Worm (Caenorhabditis elegans) whole organism, L4 larva: ENCODE results near the gene dhs-9.

Experiments
- ZK337.2 ChIP-seq: fragments of 200-800 bp; sonication (Bioruptor generic); IDR thresholded peaks from 2 replicates; pipeline ENCODE4 v1.3.6; 2022; ENCODE audit warnings: missing genetic modification reagents, missing genetic modification characterization, missing compliant biosample characterization
- nhr-10 ChIP-seq: fragments of 150-350 bp; optimal IDR thresholded peaks from 2 replicates; lab custom pipeline; 2014; ENCODE audit warnings: missing biosample characterization, missing genetic modification characterization
- unc-62 ChIP-seq, 3 experiments: fragments of 150-350 bp in 1 of 3; sonication (generic microtip); optimal IDR thresholded peaks in 2 of 3; peaks in 1 of 3; 1 replicate in 1 of 3; 2 replicates in 2 of 3; lab custom pipeline; 2014 to 2017; ENCODE audit warnings: missing biosample characterization in 3 of 3, missing genetic modification characterization in 3 of 3, missing genetic modification reagents in 3 of 3, missing genotype in 1 of 3

- no peak for TF ChIP-seq unc-62 (GFP tag; optimal IDR thresholded peaks at IDR 0.05 in 1 of 2; lab: Kevin White, UChicago)
- no peak for TF ChIP-seq unc-62 (tag; optimal IDR thresholded peaks at IDR 0.05; lab: Kevin White, UChicago)
- no peak for TF ChIP-seq ZK337.2
- no peak for TF ChIP-seq nhr-10 (tag; lab: Kevin White, UChicago)
Measured at ce11 chrIII:5402419-5402818, 34.6 kb upstream of the dhs-9 start.
